Worm (Caenorhabditis elegans) whole organism, L3 larva: ENCODE results near the gene dpy-18.

Experiments
- ama-1 ChIP-seq: fragments of 150-350 bp; optimal IDR thresholded peaks from 2 replicates; lab custom pipeline; 2018
- fos-1 ChIP-seq: fragments of 150-350 bp; optimal IDR thresholded peaks from 2 replicates; lab custom pipeline; 2014; ENCODE audit warnings: missing biosample characterization, missing genetic modification characterization
- nhr-12 ChIP-seq: fragments of 150-350 bp; optimal IDR thresholded peaks from 2 replicates; lab custom pipeline; 2014; ENCODE audit warnings: missing biosample characterization, missing genetic modification characterization
- sea-2 ChIP-seq: fragments of 150-350 bp; sonication (generic microtip); optimal IDR thresholded peaks from 4 replicates; lab custom pipeline; 2014; ENCODE audit warnings: missing biosample characterization, missing genetic modification reagents, missing genetic modification characterization
- zag-1 ChIP-seq: fragments of 150-350 bp; optimal IDR thresholded peaks from 2 replicates; lab custom pipeline; 2014; ENCODE audit warnings: missing biosample characterization, missing genetic modification characterization
- ztf-4 ChIP-seq: fragments of 150-350 bp; optimal IDR thresholded peaks from 2 replicates; lab custom pipeline; 2014; ENCODE audit warnings: missing biosample characterization, missing genetic modification characterization

- TF ChIP-seq nhr-12 = no peak
- no peak for TF ChIP-seq ztf-4 (tag; lab: Kevin White, UChicago)
- no peak for TF ChIP-seq fos-1 (tag; lab: Kevin White, UChicago)
- no peak for TF ChIP-seq zag-1
- no peak for TF ChIP-seq sea-2 (GFP tag; lab: Kevin White, UChicago)
- TF ChIP-seq ama-1 (lab: Kevin White, UChicago) = no peak
Measured at ce11 chrIII:11389384-11389783, 11.6 kb upstream of the dpy-18 start.
